Worm (Caenorhabditis elegans): ENCODE measurements around the gene clec-72.

ce11 chrIV:3963498-3963897 lies 18.9 kb downstream of the clec-72 start:
- TF ChIP-seq mef-2 (tag; optimal IDR thresholded peaks at IDR 0.05) (no peak), nhr-47 (tag; optimal IDR thresholded peaks at IDR 0.05) (no peak), nhr-28 (tag; optimal IDR thresholded peaks at IDR 0.05) (no peak), hlh-4 (tag; optimal IDR thresholded peaks at IDR 0.05) (no peak), egl-27 (tag; optimal IDR thresholded peaks at IDR 0.05) (no peak), nhr-77 (tag; optimal IDR thresholded peaks at IDR 0.05) (no peak), lsy-2 (tag; optimal IDR thresholded peaks at IDR 0.05) (no peak), pag-3 (tag; optimal IDR thresholded peaks at IDR 0.05; ENCODE audit: borderline replicate concordance, insufficient read depth) (no peak), rnt-1 (tag; optimal IDR thresholded peaks at IDR 0.05) (no peak), sup-37 (GFP tag; optimal IDR thresholded peaks at IDR 0.05) (no peak), elt-3 (tag; optimal IDR thresholded peaks at IDR 0.05) (no peak), fos-1 (tag; optimal IDR thresholded peaks at IDR 0.05) (no peak), nhr-12 (tag; optimal IDR thresholded peaks at IDR 0.05) (no peak)

Data from whole organism, L1 larva.